Fruit fly (Drosophila melanogaster): ENCODE measurements around the gene Chchd2.

Chchd2 gene

dm6 chrX:17125017-17125821, 23.6 kb upstream of the Chchd2 start:
- TF ChIP-seq br (GFP tag; optimal IDR thresholded peaks at IDR 0.05) (peak; percentile 5), HLH106 (tag; optimal IDR thresholded peaks at IDR 0.05) (peak; percentile 19), Hr83 (GFP tag; optimal IDR thresholded peaks at IDR 0.05; ENCODE audit: poor library complexity, severe bottlenecking) (no peak), CG32264 (GFP tag; optimal IDR thresholded peaks at IDR 0.05) (no peak), foxo (GFP tag; optimal IDR thresholded peaks at IDR 0.05) (peak in 1 of 2 experiments; percentile 24), Dif (GFP tag; optimal IDR thresholded peaks at IDR 0.05; ENCODE audit: partially characterized antibody) (no peak), Sp1 (GFP tag; optimal IDR thresholded peaks at IDR 0.05) (no peak), fru (GFP tag; optimal IDR thresholded peaks at IDR 0.05) (peak; percentile 44), Mio (GFP tag; optimal IDR thresholded peaks at IDR 0.05) (no peak), OdsH (GFP tag; optimal IDR thresholded peaks at IDR 0.05) (peak; percentile 23), psq (GFP tag; optimal IDR thresholded peaks at IDR 0.05) (peak; percentile 1), rgr (GFP tag; optimal IDR thresholded peaks at IDR 0.05) (peak; percentile 11), woc (GFP tag; optimal IDR thresholded peaks at IDR 0.05) (peak; percentile 68), Myc (optimal IDR thresholded peaks at IDR 0.05) (no peak), h (GFP tag; optimal IDR thresholded peaks at IDR 0.05) (peak; percentile 46)

dm6 chrX:17129733-17130466, 18.9 kb upstream of the Chchd2 start:
- TF ChIP-seq Mio (GFP tag; optimal IDR thresholded peaks at IDR 0.05) (no peak), brk (GFP tag; optimal IDR thresholded peaks at IDR 0.05) (no peak), dsf (GFP tag; optimal IDR thresholded peaks at IDR 0.05; ENCODE audit: borderline replicate concordance) (no peak), Hr83 (GFP tag; optimal IDR thresholded peaks at IDR 0.05; ENCODE audit: poor library complexity, severe bottlenecking) (peak; percentile 3), CG32264 (GFP tag; optimal IDR thresholded peaks at IDR 0.05) (no peak), Hnf4 (GFP tag; optimal IDR thresholded peaks at IDR 0.05) (peak; percentile 33), Dif (GFP tag; optimal IDR thresholded peaks at IDR 0.05; ENCODE audit: partially characterized antibody) (peak; percentile 60), Rel (GFP tag; optimal IDR thresholded peaks at IDR 0.05) (no peak), Rel (tag; optimal IDR thresholded peaks at IDR 0.05) (peak; percentile 38), br (GFP tag; optimal IDR thresholded peaks at IDR 0.05) (peak; percentile 31), Myc (optimal IDR thresholded peaks at IDR 0.05) (no peak), Jra (GFP tag; optimal IDR thresholded peaks at IDR 0.05) (peak; percentile 11), h (GFP tag; optimal IDR thresholded peaks at IDR 0.05) (peak; percentile 68), jim (GFP tag; optimal IDR thresholded peaks at IDR 0.05) (no peak), Sp1 (GFP tag; optimal IDR thresholded peaks at IDR 0.05) (peak; percentile 70), psq (GFP tag; optimal IDR thresholded peaks at IDR 0.05) (peak; percentile 69), sv (GFP tag; optimal IDR thresholded peaks at IDR 0.05) (peak; percentile 24), OdsH (GFP tag; optimal IDR thresholded peaks at IDR 0.05) (peak; percentile 71), sage (GFP tag; optimal IDR thresholded peaks at IDR 0.05) (peak; percentile 19), GATAd (GFP tag; optimal IDR thresholded peaks at IDR 0.05) (no peak), pan (optimal IDR thresholded peaks at IDR 0.05) (no peak), foxo (GFP tag; optimal IDR thresholded peaks at IDR 0.05) (peak in 1 of 2 experiments; percentile 74), usp (GFP tag; optimal IDR thresholded peaks at IDR 0.05) (no peak), Vsx2 (GFP tag; optimal IDR thresholded peaks at IDR 0.05; ENCODE audit: partially characterized antibody) (no peak), Dfd (GFP tag; optimal IDR thresholded peaks at IDR 0.05) (no peak), HLH106 (tag; optimal IDR thresholded peaks at IDR 0.05) (peak; percentile 63), fru (GFP tag; optimal IDR thresholded peaks at IDR 0.05) (peak; percentile 50), rgr (GFP tag; optimal IDR thresholded peaks at IDR 0.05) (peak; percentile 75), Abd-B (GFP tag; optimal IDR thresholded peaks at IDR 0.05) (no peak), dl (GFP tag; optimal IDR thresholded peaks at IDR 0.05; ENCODE audit: insufficient read depth in 1 of 2, partially characterized antibody in 2 of 2) (no peak), Hr78 (GFP tag; optimal IDR thresholded peaks at IDR 0.05) (no peak)

DNA sequence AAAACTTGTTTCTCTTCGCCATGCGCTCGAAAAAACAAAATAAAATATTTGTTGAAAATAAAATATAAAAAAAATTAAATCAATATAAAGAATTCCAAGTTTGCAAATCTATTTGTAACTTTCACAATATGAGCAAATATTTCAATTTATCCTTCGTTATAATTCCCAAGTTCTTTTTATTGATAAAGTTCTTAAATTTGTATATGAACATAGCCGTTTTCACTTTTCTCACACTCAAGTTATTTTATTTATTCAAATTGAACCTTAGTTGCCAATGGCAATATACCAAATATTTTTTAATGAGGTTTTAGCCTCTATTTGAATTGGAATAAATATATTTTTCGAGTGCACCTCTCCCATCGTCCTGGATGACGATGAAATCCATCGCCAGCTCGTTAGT, 16.1 kb upstream of the Chchd2 start:
- no peak for TF ChIP-seq Sp1 (GFP tag; optimal IDR thresholded peaks at IDR 0.05)
- TF ChIP-seq CG9705 (GFP tag; optimal IDR thresholded peaks at IDR 0.05): no peak
- TF ChIP-seq Vsx2 (GFP tag; optimal IDR thresholded peaks at IDR 0.05; ENCODE audit: partially characterized antibody): no peak
- no peak for TF ChIP-seq Hr78 (GFP tag; optimal IDR thresholded peaks at IDR 0.05)
- TF ChIP-seq HLH106 (tag; optimal IDR thresholded peaks at IDR 0.05): no peak
- TF ChIP-seq br (GFP tag; optimal IDR thresholded peaks at IDR 0.05): no peak
- TF ChIP-seq jim (GFP tag; optimal IDR thresholded peaks at IDR 0.05): no peak
- no peak for TF ChIP-seq Mio (GFP tag; optimal IDR thresholded peaks at IDR 0.05)
- TF ChIP-seq sv (GFP tag; optimal IDR thresholded peaks at IDR 0.05): no peak
- no peak for TF ChIP-seq woc (GFP tag; optimal IDR thresholded peaks at IDR 0.05)
- no peak for TF ChIP-seq brk (GFP tag; optimal IDR thresholded peaks at IDR 0.05)
- TF ChIP-seq CrebA (GFP tag; optimal IDR thresholded peaks at IDR 0.05; ENCODE audit: borderline replicate concordance): no peak
- TF ChIP-seq sage (GFP tag; optimal IDR thresholded peaks at IDR 0.05): no peak
- TF ChIP-seq fru (GFP tag; optimal IDR thresholded peaks at IDR 0.05): no peak
- no peak for TF ChIP-seq usp (GFP tag; optimal IDR thresholded peaks at IDR 0.05)
- no peak for TF ChIP-seq dsf (GFP tag; optimal IDR thresholded peaks at IDR 0.05; ENCODE audit: borderline replicate concordance)

Measured in whole organism, wandering third instar larva.